Worm (Caenorhabditis elegans): ENCODE results near the gene F54F2.7.

ce11 chrIII:8844137-8844536, 37.0 kb upstream of the F54F2.7 start:
- no peak for TF ChIP-seq him-1 (tag; optimal IDR thresholded peaks at IDR 0.05)
- TF ChIP-seq W03F9.2 (tag; optimal IDR thresholded peaks at IDR 0.05) = no peak
- TF ChIP-seq dao-5 (tag; optimal IDR thresholded peaks at IDR 0.05) = no peak

Data from whole organism, L4/young adult.